Worm (Caenorhabditis elegans): ENCODE data around the gene phg-1.
A peak's percentile ranks its signal among the peaks of the same experiment; 100 is the strongest.

ce11 chrII:10166365-10166764 lies 28.9 kb downstream of the phg-1 start:
- no peak for TF ChIP-seq nhr-71 (tag; optimal IDR thresholded peaks at IDR 0.05)
- peak; percentile 37 for TF ChIP-seq dsc-1 (tag; optimal IDR thresholded peaks at IDR 0.05)
- TF ChIP-seq pag-3 (tag; optimal IDR thresholded peaks at IDR 0.05; ENCODE audit: borderline replicate concordance, insufficient read depth): no peak
- no peak for TF ChIP-seq ama-1 (optimal IDR thresholded peaks at IDR 0.05)

Measured in whole organism, L1 larva.